Worm (Caenorhabditis elegans) whole organism, young adult: ENCODE measurements around the gene wdr-31.

Source experiments
- C17E4.6 ChIP-seq: fragments of 200-800 bp; sonication (Bioruptor generic); IDR thresholded peaks from 2 replicates; pipeline ENCODE4 v1.3.6; 2022; ENCODE audit warnings: missing genetic modification reagents, missing genetic modification characterization, missing compliant biosample characterization
- D2030.7 ChIP-seq: fragments of 200-800 bp; sonication (Bioruptor generic); IDR thresholded peaks from 2 replicates; pipeline ENCODE4 v1.3.6; 2022; ENCODE audit warnings: missing genetic modification reagents, missing genetic modification characterization, missing compliant biosample characterization
- akir-1 ChIP-seq: fragments of 200-800 bp; sonication (Bioruptor generic); optimal IDR thresholded peaks from 2 replicates; lab custom pipeline; 2018; ENCODE audit warnings: mild to moderate bottlenecking, missing genetic modification characterization, moderate library complexity, missing compliant biosample characterization
- ama-1 ChIP-seq, 3 experiments: fragments of 150-350 bp in 1 of 3; sonication (generic microtip) in 2 of 3; optimal IDR thresholded peaks; 2 replicates each; lab custom pipeline; 2014 to 2018; ENCODE audit warnings: missing biosample characterization in 2 of 3, missing genetic modification characterization in 2 of 3, missing genetic modification reagents in 2 of 3
- ccch-3 ChIP-seq: fragments of 200-800 bp; sonication (Bioruptor generic); optimal IDR thresholded peaks from 2 replicates; lab custom pipeline; 2018; ENCODE audit warnings: mild to moderate bottlenecking, missing genetic modification characterization, missing compliant biosample characterization
- ceh-91 ChIP-seq: fragments of 200-800 bp; sonication (Bioruptor generic); IDR thresholded peaks from 2 replicates; pipeline ENCODE4 v1.3.6; 2022; ENCODE audit warnings: missing genetic modification reagents, missing genetic modification characterization, missing compliant biosample characterization
- fkh-3 ChIP-seq: sonication (generic microtip); optimal IDR thresholded peaks from 2 replicates; lab custom pipeline; 2016; ENCODE audit warnings: mild to moderate bottlenecking, missing genetic modification characterization, missing compliant biosample characterization
- him-1 ChIP-seq: sonication (generic microtip); optimal IDR thresholded peaks from 2 replicates; lab custom pipeline; 2016; ENCODE audit warnings: missing genotype, missing genetic modification reagents, missing genetic modification characterization, missing compliant biosample characterization
- lir-1 ChIP-seq: fragments of 200-800 bp; sonication (Bioruptor generic); conservative IDR thresholded peaks from 2 replicates; pipeline ENCODE4 v1.3.6; 2022; ENCODE audit warnings: missing genetic modification reagents, missing genetic modification characterization, missing compliant biosample characterization
- mes-4 ChIP-seq: sonication (generic microtip); optimal IDR thresholded peaks from 2 replicates; lab custom pipeline; 2016; ENCODE audit warnings: missing genotype, missing genetic modification characterization, missing compliant biosample characterization
- mxl-1 ChIP-seq: sonication (generic microtip); optimal IDR thresholded peaks from 2 replicates; lab custom pipeline; 2016; ENCODE audit warnings: missing genetic modification characterization, missing compliant biosample characterization
- nfya-1 ChIP-seq: sonication (generic microtip); optimal IDR thresholded peaks from 2 replicates; lab custom pipeline; 2017; ENCODE audit warnings: antibody characterized with exemption, missing compliant biosample characterization, missing genetic modification characterization, borderline replicate concordance; ENCODE audit not compliant: insufficient read depth
- pha-4 ChIP-seq: fragments of 150-350 bp; sonication (generic microtip); optimal IDR thresholded peaks from 2 replicates; lab custom pipeline; 2014; ENCODE audit warnings: missing biosample characterization, missing genetic modification reagents, missing genetic modification characterization

DNA sequence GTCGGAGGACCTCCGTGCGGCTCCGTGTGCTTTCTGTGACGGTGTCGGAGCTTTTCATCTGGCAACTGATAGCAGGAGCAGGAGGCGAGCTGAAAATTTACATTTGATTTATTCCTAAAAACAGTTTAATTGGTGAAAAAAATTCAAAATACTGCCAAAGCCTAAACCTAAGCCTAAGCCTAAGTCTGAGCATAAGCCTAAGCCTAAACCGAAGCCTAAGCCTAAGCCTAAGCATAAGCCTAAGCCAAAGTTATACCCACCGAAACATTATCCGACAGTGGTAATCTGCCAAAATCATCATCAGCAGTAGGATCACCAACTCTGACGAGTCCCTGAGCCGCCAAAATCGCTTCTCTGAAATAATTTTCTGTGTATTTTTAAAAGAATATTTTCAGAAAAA lies 50.3 kb downstream of the wdr-31 start:
- TF ChIP-seq nfya-1 (tag; lab: Kevin White, UChicago) (no peak), lir-1 (GFP tag; lab: Robert Waterston, UW) (no peak), C17E4.6 (GFP tag; lab: Robert Waterston, UW) (no peak), ceh-91 (GFP tag; lab: Robert Waterston, UW) (no peak), pha-4 (tag; lab: Kevin White, UChicago) (no peak), ccch-3 (no peak), mxl-1 (tag; lab: Kevin White, UChicago) (no peak), ama-1 (optimal IDR thresholded peaks at IDR 0.05; lab: Kevin White, UChicago) (no peak), ama-1 (GFP tag; optimal IDR thresholded peaks at IDR 0.05; lab: Kevin White, UChicago) (no peak), akir-1 (no peak), mes-4 (tag; lab: Kevin White, UChicago) (no peak), him-1 (no peak), D2030.7 (GFP tag; lab: Robert Waterston, UW) (no peak), fkh-3 (tag; lab: Kevin White, UChicago) (no peak)
